Fruit fly (Drosophila melanogaster) whole organism, wandering third instar larva: Measurements from ENCODE around the gene CG43896.

Source experiments
- Abd-B ChIP-seq: fragments of >200 bp; optimal IDR thresholded peaks from 2 replicates; lab custom pipeline; 2017; ENCODE audit warnings: missing biosample characterization, missing genetic modification characterization
- CG32264 ChIP-seq: fragments of 200-800 bp; sonication (Bioruptor generic); optimal IDR thresholded peaks from 2 replicates; lab custom pipeline; 2016; ENCODE audit warnings: missing biosample characterization, missing genetic modification characterization
- CrebA ChIP-seq: fragments of 200-800 bp; sonication (Bioruptor generic); optimal IDR thresholded peaks from 2 replicates; lab custom pipeline; 2016; ENCODE audit warnings: missing biosample characterization, mild to moderate bottlenecking, missing genetic modification characterization, borderline replicate concordance
- Dfd ChIP-seq: fragments of >200 bp; optimal IDR thresholded peaks from 2 replicates; lab custom pipeline; 2017; ENCODE audit warnings: missing biosample characterization, missing genetic modification characterization
- Dif ChIP-seq: fragments of 200-275, 200-300 bp; sonication (Bioruptor generic); optimal IDR thresholded peaks from 2 replicates; lab custom pipeline; 2018; ENCODE audit warnings: missing biosample characterization, missing genetic modification characterization; ENCODE audit not compliant: partially characterized antibody
- GATAd ChIP-seq: sonication (Bioruptor generic); optimal IDR thresholded peaks from 2 replicates; lab custom pipeline; 2016; ENCODE audit warnings: missing biosample characterization, missing genetic modification characterization
- HLH106 ChIP-seq: fragments of 200-800 bp; optimal IDR thresholded peaks from 3 replicates; lab custom pipeline; 2019; ENCODE audit warnings: missing biosample characterization, mild to moderate bottlenecking, missing genetic modification characterization, moderate library complexity
- Hr78 ChIP-seq: fragments of >200 bp; optimal IDR thresholded peaks from 2 replicates; lab custom pipeline; 2017; ENCODE audit warnings: missing biosample characterization, missing genetic modification characterization
- Myc ChIP-seq: fragments of >200 bp; optimal IDR thresholded peaks from 2 replicates; lab custom pipeline; 2017
- N ChIP-seq: fragments of >200 bp; optimal IDR thresholded peaks from 2 replicates; lab custom pipeline; 2018; ENCODE audit warnings: missing biosample characterization, missing external identifiers, missing genetic modification characterization
- OdsH ChIP-seq: fragments of 200-800 bp; sonication (Bioruptor generic); optimal IDR thresholded peaks from 2 replicates; lab custom pipeline; 2016; ENCODE audit warnings: missing biosample characterization, mild to moderate bottlenecking, missing genetic modification characterization
- Sp1 ChIP-seq: fragments of 200-800 bp; sonication (Bioruptor generic); optimal IDR thresholded peaks from 3 replicates; lab custom pipeline; 2019; ENCODE audit warnings: missing biosample characterization, mild to moderate bottlenecking, missing genetic modification characterization, moderate library complexity
- Vsx2 ChIP-seq: fragments of 200-300, 225-300 bp; sonication (Bioruptor generic); optimal IDR thresholded peaks from 2 replicates; lab custom pipeline; 2018; ENCODE audit warnings: missing biosample characterization, missing genetic modification characterization; ENCODE audit not compliant: partially characterized antibody
- br ChIP-seq: fragments of 200-800 bp; sonication (Bioruptor generic); optimal IDR thresholded peaks from 2 replicates; lab custom pipeline; 2016; ENCODE audit warnings: missing biosample characterization, missing genetic modification characterization
- brk ChIP-seq: fragments of 200-800 bp; sonication (Bioruptor generic); optimal IDR thresholded peaks from 2 replicates; lab custom pipeline; 2016; ENCODE audit warnings: missing biosample characterization, mild to moderate bottlenecking, missing genetic modification characterization
- dsf ChIP-seq: sonication (Bioruptor generic); optimal IDR thresholded peaks from 2 replicates; lab custom pipeline; 2016; ENCODE audit warnings: missing biosample characterization, missing genetic modification characterization, borderline replicate concordance
- ey ChIP-seq: fragments of 200-800 bp; sonication (Bioruptor generic); optimal IDR thresholded peaks from 2 replicates; lab custom pipeline; 2016; ENCODE audit warnings: missing biosample characterization, missing genetic modification characterization
- foxo ChIP-seq, 2 experiments: fragments of 200-800 bp; sonication (Bioruptor generic); optimal IDR thresholded peaks; 2 replicates in 1 of 2; 3 replicates in 1 of 2; lab custom pipeline; 2016 to 2017; ENCODE audit warnings: missing biosample characterization in 2 of 2, missing genetic modification characterization in 2 of 2
- fru ChIP-seq: fragments of 200-800 bp; sonication (Bioruptor generic); optimal IDR thresholded peaks from 3 replicates; lab custom pipeline; 2016; ENCODE audit warnings: missing biosample characterization, mild to moderate bottlenecking, missing genetic modification characterization
- h ChIP-seq: fragments of 200-800 bp; sonication (Bioruptor generic); optimal IDR thresholded peaks from 3 replicates; lab custom pipeline; 2016; ENCODE audit warnings: missing biosample characterization, mild to moderate bottlenecking, missing genetic modification characterization
- psq ChIP-seq: fragments of 200-800 bp; sonication (Bioruptor generic); optimal IDR thresholded peaks from 3 replicates; lab custom pipeline; 2017; ENCODE audit warnings: missing biosample characterization, mild to moderate bottlenecking, missing genetic modification characterization, moderate library complexity
- rgr ChIP-seq: fragments of 200-800 bp; sonication (Bioruptor generic); optimal IDR thresholded peaks from 3 replicates; lab custom pipeline; 2016; ENCODE audit warnings: missing biosample characterization, mild to moderate bottlenecking, missing genetic modification characterization
- sage ChIP-seq: fragments of 200-800 bp; sonication (Bioruptor generic); optimal IDR thresholded peaks from 2 replicates; lab custom pipeline; 2016; ENCODE audit warnings: missing biosample characterization, mild to moderate bottlenecking, missing genetic modification characterization
- tai ChIP-seq: sonication (Bioruptor generic); optimal IDR thresholded peaks from 2 replicates; lab custom pipeline; 2016; ENCODE audit warnings: missing biosample characterization, missing genetic modification characterization
- woc ChIP-seq: sonication (Bioruptor generic); optimal IDR thresholded peaks from 2 replicates; lab custom pipeline; 2016; ENCODE audit warnings: missing biosample characterization, mild to moderate bottlenecking, missing genetic modification characterization

The CG43896 gene

DNA sequence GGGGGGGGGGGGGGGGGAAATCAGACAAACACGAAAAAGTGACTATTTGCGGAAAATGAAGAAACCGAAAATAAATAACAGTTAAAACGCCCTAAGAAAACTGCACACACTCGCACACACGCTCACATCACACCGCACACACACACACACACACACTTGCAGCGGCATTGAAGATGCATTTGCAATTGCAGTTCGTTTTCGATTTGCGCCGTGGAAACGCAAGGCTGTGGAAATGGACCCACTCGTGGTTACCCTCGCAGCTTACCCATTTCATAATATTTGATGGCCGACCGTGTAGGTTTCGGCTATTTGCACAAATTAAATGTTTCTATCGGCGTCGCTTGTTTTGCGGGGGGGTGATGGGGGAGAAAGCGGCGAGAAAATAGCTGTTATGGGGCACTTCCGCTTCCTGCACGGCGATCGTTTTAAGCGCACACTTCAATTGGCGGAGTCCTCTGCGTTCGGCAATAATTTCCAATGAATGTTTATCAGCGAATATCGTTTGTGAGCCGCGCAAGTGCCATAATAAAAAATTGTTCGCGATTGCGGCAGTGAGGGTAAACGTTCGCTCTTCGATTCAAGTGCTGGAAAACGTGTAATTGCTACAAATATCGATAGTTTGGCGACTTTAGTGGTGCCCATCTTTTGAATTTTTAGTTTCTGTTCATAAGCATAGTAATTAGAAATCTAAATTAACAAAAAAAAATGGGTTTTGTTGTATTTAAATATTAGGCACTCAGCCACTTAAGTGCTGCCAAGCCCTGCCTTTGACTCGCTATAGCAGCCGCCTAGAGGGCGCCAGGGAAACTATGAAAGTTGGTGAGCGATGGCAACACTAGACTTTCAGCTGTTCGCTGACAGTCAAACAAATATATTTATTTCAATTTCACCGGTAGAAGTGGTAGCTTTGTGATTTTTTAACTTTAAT is 26.7 kb downstream of the CG43896 start, which contains the start of the genes Pop2 and CG6928 (continued):
- TF ChIP-seq N (GFP tag; lab: Kevin White, UChicago) = no peak
- peak; percentile 82 for TF ChIP-seq rgr (GFP tag; lab: Kevin White, UChicago)

DNA sequence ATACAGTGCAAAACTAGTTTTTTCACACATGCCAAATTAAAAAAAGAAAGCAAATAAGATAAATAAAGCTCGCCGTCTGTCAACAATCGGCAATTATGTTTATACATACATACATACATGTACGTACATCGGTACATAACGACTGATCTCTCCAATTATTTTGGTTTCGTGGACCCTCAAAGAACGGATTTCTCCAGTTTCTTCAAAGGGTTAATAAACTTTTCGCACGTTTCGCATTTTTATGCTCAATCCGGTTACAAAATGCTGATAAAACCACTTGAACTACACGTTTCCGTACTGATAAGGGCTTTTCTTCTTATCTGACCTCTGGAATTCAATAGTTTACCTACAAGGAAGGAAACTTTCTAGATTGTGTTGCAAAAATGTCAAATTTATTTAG is 27.5 kb downstream of the CG43896 start:
- no peak for TF ChIP-seq Hr78 (GFP tag; lab: Kevin White, UChicago)
- TF ChIP-seq woc (GFP tag; lab: Kevin White, UChicago) = no peak
- TF ChIP-seq Abd-B (GFP tag; lab: Kevin White, UChicago) = no peak
- no peak for TF ChIP-seq CG32264 (GFP tag; lab: Kevin White, UChicago)
- TF ChIP-seq foxo (GFP tag; optimal IDR thresholded peaks at IDR 0.05; lab: Kevin White, UChicago) = no peak
- TF ChIP-seq br (GFP tag; lab: Kevin White, UChicago) = no peak
- TF ChIP-seq Vsx2 (GFP tag; lab: Kevin White, UChicago) = no peak
- no peak for TF ChIP-seq sage (GFP tag; lab: Kevin White, UChicago)
- no peak for TF ChIP-seq GATAd (GFP tag; lab: Kevin White, UChicago)
- TF ChIP-seq HLH106 (tag; lab: Kevin White, UChicago) = no peak
- TF ChIP-seq brk (GFP tag; lab: Kevin White, UChicago) = no peak
- no peak for TF ChIP-seq CrebA (GFP tag; lab: Kevin White, UChicago)
- TF ChIP-seq tai (GFP tag; lab: Kevin White, UChicago) = no peak
- no peak for TF ChIP-seq dsf (GFP tag; lab: Kevin White, UChicago)
- no peak for TF ChIP-seq Sp1 (GFP tag; lab: Kevin White, UChicago)

DNA sequence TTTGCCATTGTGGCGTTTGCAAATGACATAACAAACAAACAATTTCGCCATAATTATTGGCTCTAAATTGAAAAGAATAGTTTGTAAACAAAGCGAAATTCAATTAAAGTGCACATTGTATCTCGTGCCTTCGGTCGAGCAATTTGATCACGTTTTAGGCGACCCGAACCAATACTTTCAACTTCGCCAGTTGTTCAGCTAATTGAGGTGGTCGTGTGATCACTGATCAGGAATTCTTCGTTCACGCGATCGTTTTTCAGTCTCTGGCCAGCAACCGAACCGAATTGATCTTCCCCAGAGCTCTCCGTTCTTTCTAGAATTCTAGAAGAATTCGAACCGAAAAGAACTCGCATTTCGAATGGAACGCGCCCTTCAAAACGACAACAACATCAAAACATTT is 28.2 kb downstream of the CG43896 start:
- TF ChIP-seq CG32264 (GFP tag; lab: Kevin White, UChicago) (no peak), Myc (lab: Kevin White, UChicago) (no peak)

DNA sequence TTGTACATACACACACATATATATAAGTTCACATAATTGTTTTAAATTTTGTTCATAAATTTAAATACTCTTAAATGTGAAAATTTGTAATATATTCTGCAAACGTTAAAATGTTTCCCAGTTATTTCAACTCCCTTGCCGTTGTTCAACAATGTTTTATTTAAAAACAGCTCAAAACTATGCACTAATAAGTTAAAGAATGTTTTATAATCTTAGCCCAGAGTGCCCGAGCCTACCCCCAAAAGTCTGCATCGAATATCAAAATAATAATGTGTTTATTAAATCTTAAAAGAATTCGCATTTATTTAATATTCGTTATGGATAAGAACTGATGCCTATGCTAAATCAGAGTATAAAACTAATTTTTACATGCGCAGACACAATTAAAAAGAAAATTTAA is 32.0 kb downstream of the CG43896 start:
- TF ChIP-seq Myc (lab: Kevin White, UChicago) (peak; percentile 73), Vsx2 (GFP tag; lab: Kevin White, UChicago) (peak; percentile 69), sage (GFP tag; lab: Kevin White, UChicago) (peak; percentile 5), HLH106 (tag; lab: Kevin White, UChicago) (no peak), psq (no peak), N (GFP tag; lab: Kevin White, UChicago) (peak; percentile 68), Dif (GFP tag; lab: Kevin White, UChicago) (no peak)

DNA sequence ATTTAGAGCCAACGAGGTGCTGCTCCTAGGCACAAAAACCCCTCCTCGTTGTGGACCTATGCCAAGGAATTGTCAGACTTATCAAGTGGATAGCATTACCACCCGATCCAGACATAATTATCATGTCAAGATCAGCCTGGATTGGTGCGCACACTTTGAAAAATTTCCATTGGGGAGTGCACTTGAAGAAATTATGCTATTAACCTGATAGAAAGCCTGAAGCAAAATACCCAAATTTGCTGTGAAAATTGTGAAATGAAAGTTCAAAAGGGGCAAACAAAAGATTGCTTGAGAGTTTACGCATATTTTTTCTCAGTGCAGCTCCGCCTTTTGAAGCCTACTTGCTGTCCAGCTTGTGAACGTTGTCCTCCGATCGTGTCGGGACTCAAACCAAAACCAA is 37.8 kb downstream of the CG43896 start:
- no peak for TF ChIP-seq Dfd (GFP tag; lab: Kevin White, UChicago)
- no peak for TF ChIP-seq CrebA (GFP tag; lab: Kevin White, UChicago)
- peak; percentile 11 for TF ChIP-seq ey
- peak in 1 of 2 experiments; percentile 36 for TF ChIP-seq foxo (GFP tag; optimal IDR thresholded peaks at IDR 0.05; lab: Kevin White, UChicago)
- peak; percentile 1 for TF ChIP-seq woc (GFP tag; lab: Kevin White, UChicago)
- peak; percentile 76 for TF ChIP-seq h
- TF ChIP-seq OdsH (GFP tag; lab: Kevin White, UChicago) = peak; percentile 18
- TF ChIP-seq fru = peak; percentile 40

DNA sequence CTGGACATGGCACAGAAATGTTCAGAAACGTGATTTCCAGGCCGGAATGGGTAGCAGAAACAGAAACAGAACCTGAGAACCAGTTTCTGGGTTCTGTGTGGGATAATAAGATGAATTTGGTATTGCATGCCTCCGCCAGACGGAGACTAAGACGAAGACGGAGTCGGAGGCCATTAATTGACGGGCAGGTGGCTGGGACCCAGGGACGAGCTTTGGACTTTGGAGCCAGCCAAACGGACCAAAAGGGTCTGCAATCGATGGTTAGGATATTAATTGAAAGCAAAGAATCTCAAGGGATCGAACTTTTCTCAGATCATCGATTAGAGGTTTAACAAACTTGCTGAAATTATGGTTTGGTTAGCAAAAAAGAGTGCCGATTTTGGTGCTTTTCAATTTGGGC is 38.4 kb downstream of the CG43896 start:
- TF ChIP-seq Vsx2 (GFP tag; lab: Kevin White, UChicago) (peak; percentile 36), psq (peak; percentile 8), Dif (GFP tag; lab: Kevin White, UChicago) (peak; percentile 12), CrebA (GFP tag; lab: Kevin White, UChicago) (no peak)
